Worm (Caenorhabditis elegans): ENCODE measurements around the gene ncx-6.

DNA sequence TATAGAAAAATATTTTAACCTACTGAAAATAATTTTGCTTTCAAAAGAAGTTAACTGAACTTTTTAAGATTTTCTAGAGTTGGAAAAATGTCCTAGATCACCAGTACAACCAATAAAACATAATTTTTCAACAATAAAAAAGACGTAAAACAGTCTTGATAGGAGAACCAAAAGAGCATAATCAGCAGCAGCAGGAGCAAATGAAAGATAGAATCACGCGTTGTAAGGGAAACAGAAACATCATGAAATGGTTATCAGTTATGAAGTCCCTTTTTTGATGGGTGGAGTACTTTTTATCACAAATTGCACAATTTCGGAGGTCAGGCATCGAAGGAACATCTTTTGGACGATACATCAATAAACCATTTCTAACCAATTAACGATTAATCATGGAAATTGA lies 8.2 kb upstream of the ncx-6 start:
- TF ChIP-seq aly-2 (tag; optimal IDR thresholded peaks at IDR 0.05) (no peak), F26F4.8 (GFP tag; conservative IDR thresholded peaks at IDR 0.05) (no peak), ceh-82 (tag; optimal IDR thresholded peaks at IDR 0.05) (no peak), daf-19 (GFP tag; conservative IDR thresholded peaks at IDR 0.05) (no peak), nhr-237 (tag; optimal IDR thresholded peaks at IDR 0.05) (no peak), F49E8.2 (tag; optimal IDR thresholded peaks at IDR 0.05; ENCODE audit: borderline replicate concordance) (no peak), tag-97 (GFP tag; IDR thresholded peaks at IDR 0.05) (no peak), unc-39 (tag; optimal IDR thresholded peaks at IDR 0.05) (no peak), mes-2 (tag; optimal IDR thresholded peaks at IDR 0.05; ENCODE audit: poor library complexity, severe bottlenecking) (no peak), zip-11 (GFP tag; IDR thresholded peaks at IDR 0.05) (no peak)

All from whole organism, L4 larva.